Worm (Caenorhabditis elegans): ENCODE data around the gene Y43E12A.2.

- TF ChIP-seq klf-2 (GFP tag; conservative IDR thresholded peaks at IDR 0.05) (no peak), ztf-23 (GFP tag; IDR thresholded peaks at IDR 0.05) (no peak)
These were observed 22.4 kb downstream of the Y43E12A.2 start, which contains the start of gene F13H10.1 for ce11 chrIV:11004273-11004672.

All from whole organism, midembryonic.